Worm (Caenorhabditis elegans) whole organism, mixed stage, embryonic: Measurements from ENCODE around the gene pxl-1.

ENCODE experiments used
- M03D4.4 ChIP-seq: sonication (generic microtip); optimal IDR thresholded peaks from 2 replicates; lab custom pipeline; 2017; ENCODE audit warnings: mild to moderate bottlenecking, missing genetic modification characterization, missing compliant biosample characterization
- bed-3 ChIP-seq: fragments of 200-800 bp; sonication (Bioruptor generic); optimal IDR thresholded peaks from 3 replicates; lab custom pipeline; 2018; ENCODE audit warnings: mild to moderate bottlenecking, missing genetic modification characterization, moderate library complexity, missing compliant biosample characterization
- blmp-1 ChIP-seq: fragments of 150-350 bp; optimal IDR thresholded peaks from 2 replicates; lab custom pipeline; 2014; ENCODE audit warnings: missing biosample characterization, missing genetic modification characterization
- ceh-39 ChIP-seq: fragments of 150-350 bp; optimal IDR thresholded peaks from 2 replicates; lab custom pipeline; 2014; ENCODE audit warnings: missing biosample characterization, missing genetic modification characterization
- ceh-43 ChIP-seq: fragments of 200-800 bp; sonication (Bioruptor generic); optimal IDR thresholded peaks from 2 replicates; lab custom pipeline; 2018; ENCODE audit warnings: mild to moderate bottlenecking, missing genetic modification characterization, moderate library complexity, missing compliant biosample characterization
- ceh-83 ChIP-seq: fragments of 200-800 bp; sonication (Bioruptor generic); optimal IDR thresholded peaks from 2 replicates; lab custom pipeline; 2018; ENCODE audit warnings: mild to moderate bottlenecking, missing genetic modification characterization, missing compliant biosample characterization
- ces-1 ChIP-seq: fragments of 150-350 bp; optimal IDR thresholded peaks from 2 replicates; lab custom pipeline; 2014; ENCODE audit warnings: missing biosample characterization, missing genetic modification reagents, missing genetic modification characterization
- elt-1 ChIP-seq: sonication (generic microtip); optimal IDR thresholded peaks from 2 replicates; lab custom pipeline; 2017; ENCODE audit warnings: missing genetic modification characterization, mild to moderate bottlenecking, missing compliant biosample characterization, antibody characterized with exemption, moderate library complexity, borderline replicate concordance; ENCODE audit not compliant: insufficient read depth
- elt-3 ChIP-seq: fragments of 150-350 bp; optimal IDR thresholded peaks from 2 replicates; lab custom pipeline; 2014; ENCODE audit warnings: missing biosample characterization, missing genetic modification characterization
- flh-1 ChIP-seq: fragments of 200-800 bp; sonication (Bioruptor generic); optimal IDR thresholded peaks from 2 replicates; lab custom pipeline; 2018; ENCODE audit warnings: mild to moderate bottlenecking, missing genetic modification characterization, moderate library complexity, missing compliant biosample characterization
- hlh-1 ChIP-seq: fragments of 150-350 bp; optimal IDR thresholded peaks from 2 replicates; lab custom pipeline; 2014; ENCODE audit warnings: missing biosample characterization, missing genetic modification reagents, missing genetic modification characterization
- lin-13 ChIP-seq: fragments of 150-350 bp; optimal IDR thresholded peaks from 2 replicates; lab custom pipeline; 2014; ENCODE audit warnings: missing biosample characterization, missing genetic modification characterization
- lin-32 ChIP-seq: fragments of 200-800 bp; sonication (Bioruptor generic); optimal IDR thresholded peaks from 2 replicates; lab custom pipeline; 2018; ENCODE audit warnings: mild to moderate bottlenecking, missing genetic modification characterization, missing compliant biosample characterization
- lsy-2 ChIP-seq: fragments of 150-350 bp; optimal IDR thresholded peaks from 2 replicates; lab custom pipeline; 2014; ENCODE audit warnings: missing biosample characterization, missing genetic modification characterization
- mab-5 ChIP-seq: fragments of 150-350 bp; optimal IDR thresholded peaks from 2 replicates; lab custom pipeline; 2014; ENCODE audit warnings: missing biosample characterization, missing genetic modification characterization
- mep-1 ChIP-seq: fragments of 150-350 bp; optimal IDR thresholded peaks from 2 replicates; lab custom pipeline; 2017; ENCODE audit warnings: missing biosample characterization, missing genetic modification reagents, missing genetic modification characterization, inconsistent platforms
- mls-2 ChIP-seq: sonication (generic microtip); optimal IDR thresholded peaks from 2 replicates; lab custom pipeline; 2016; ENCODE audit warnings: mild to moderate bottlenecking, missing genetic modification characterization, moderate library complexity, missing compliant biosample characterization
- nhr-2 ChIP-seq: fragments of 150-350 bp; optimal IDR thresholded peaks from 2 replicates; lab custom pipeline; 2014; ENCODE audit warnings: missing biosample characterization, missing genetic modification characterization
- nhr-28 ChIP-seq: fragments of 150-350 bp; optimal IDR thresholded peaks from 2 replicates; lab custom pipeline; 2014; ENCODE audit warnings: missing biosample characterization, missing genetic modification characterization
- nhr-76 ChIP-seq: sonication (generic microtip); optimal IDR thresholded peaks from 2 replicates; lab custom pipeline; 2017; ENCODE audit warnings: missing biosample characterization, missing genetic modification characterization
- pha-4 ChIP-seq: fragments of 150-350 bp; optimal IDR thresholded peaks from 2 replicates; lab custom pipeline; 2018; ENCODE audit warnings: missing biosample characterization, missing genetic modification reagents, missing genetic modification characterization
- sem-2 ChIP-seq: fragments of 200-800 bp; sonication (Bioruptor generic); optimal IDR thresholded peaks from 2 replicates; lab custom pipeline; 2018; ENCODE audit warnings: mild to moderate bottlenecking, missing genetic modification characterization, missing compliant biosample characterization
- snpc-4 ChIP-seq: fragments of 150-350 bp; optimal IDR thresholded peaks from 2 replicates; lab custom pipeline; 2014; ENCODE audit warnings: missing biosample characterization, missing genetic modification characterization
- sptf-1 ChIP-seq: sonication (generic microtip); optimal IDR thresholded peaks from 2 replicates; lab custom pipeline; 2017; ENCODE audit warnings: mild to moderate bottlenecking, missing genetic modification characterization, moderate library complexity, missing compliant biosample characterization
- tbx-8 ChIP-seq: fragments of 200-800 bp; sonication (Bioruptor generic); optimal IDR thresholded peaks from 2 replicates; lab custom pipeline; 2018; ENCODE audit warnings: mild to moderate bottlenecking, missing genetic modification characterization, moderate library complexity, missing compliant biosample characterization
- unc-120 ChIP-seq: sonication (generic microtip); optimal IDR thresholded peaks from 2 replicates; lab custom pipeline; 2017; ENCODE audit warnings: missing genetic modification characterization, missing compliant biosample characterization; ENCODE audit not compliant: poor library complexity, severe bottlenecking
- unc-39 ChIP-seq: fragments of 150-350 bp; optimal IDR thresholded peaks from 2 replicates; lab custom pipeline; 2014; ENCODE audit warnings: missing biosample characterization, missing genetic modification characterization
- unc-62 ChIP-seq: fragments of 150-350 bp; optimal IDR thresholded peaks from 2 replicates; lab custom pipeline; 2014; ENCODE audit warnings: missing biosample characterization, missing genetic modification reagents, missing genetic modification characterization
- zip-8 ChIP-seq: fragments of 150-350 bp; optimal IDR thresholded peaks from 2 replicates; lab custom pipeline; 2014; ENCODE audit warnings: missing biosample characterization, missing genetic modification characterization
- ztf-11 ChIP-seq: fragments of 150-350 bp; optimal IDR thresholded peaks from 2 replicates; lab custom pipeline; 2014; ENCODE audit warnings: missing biosample characterization, missing genetic modification characterization

The pxl-1 gene

DNA sequence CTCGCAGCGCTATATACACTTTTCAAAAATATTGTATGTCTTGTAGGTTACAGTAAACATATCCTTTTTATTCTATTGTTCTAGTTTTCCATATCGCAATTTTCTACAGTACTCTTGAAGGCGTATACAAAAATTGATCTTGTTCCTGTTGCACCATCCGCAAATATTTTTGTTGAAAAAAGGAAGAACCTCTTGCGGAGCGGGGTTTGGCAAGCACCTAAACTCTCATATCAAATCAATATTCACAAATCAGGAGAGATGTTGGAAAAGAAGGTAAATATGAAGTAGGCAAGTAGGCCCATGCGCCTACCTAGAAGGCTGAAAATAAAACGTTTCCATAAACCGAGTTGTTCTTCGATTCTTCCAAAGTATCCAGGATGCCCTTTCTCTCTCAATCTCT lies 11.8 kb downstream of the pxl-1 start, which contains the start of gene C28H8.5:
TSS of gene C28H8.5 (plus strand) at position 301 of the 400 bp plus-strand sequence.
- TF ChIP-seq nhr-2 (tag; lab: Kevin White, UChicago) (no peak), nhr-28 (tag; lab: Kevin White, UChicago) (no peak), elt-3 (no peak), blmp-1 (tag; lab: Kevin White, UChicago) (no peak), hlh-1 (tag; lab: Kevin White, UChicago) (no peak), unc-62 (no peak), lsy-2 (tag; lab: Kevin White, UChicago) (no peak), zip-8 (tag; lab: Kevin White, UChicago) (no peak), ceh-43 (no peak), unc-120 (tag; lab: Kevin White, UChicago) (no peak), nhr-76 (no peak), flh-1 (GFP tag; lab: Kevin White, UChicago) (no peak), lin-13 (tag; lab: Kevin White, UChicago) (no peak), lin-32 (GFP tag; lab: Kevin White, UChicago) (no peak)

DNA sequence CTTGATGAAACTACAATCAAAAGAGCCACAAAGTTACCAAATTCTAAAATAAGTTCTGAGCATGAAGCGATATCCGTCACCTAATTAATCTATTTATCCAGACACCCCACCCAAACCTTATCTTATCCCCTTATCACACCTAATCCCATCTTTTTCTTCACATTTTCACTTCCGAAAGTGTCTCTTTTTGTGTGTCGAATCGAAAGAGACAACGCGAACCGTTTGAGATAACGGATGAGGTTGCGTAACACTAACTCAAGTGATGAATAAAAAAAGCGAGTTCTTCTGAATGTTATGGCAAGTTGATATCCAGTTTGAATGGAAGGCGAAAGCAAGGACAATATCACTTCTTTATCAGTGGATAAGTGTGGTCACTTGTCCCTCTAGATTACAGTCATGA lies 12.3 kb downstream of the pxl-1 start:
- TF ChIP-seq ceh-83 (no peak), ceh-43 (no peak), pha-4 (tag; lab: Kevin White, UChicago) (no peak), unc-39 (tag; lab: Kevin White, UChicago) (no peak), mep-1 (tag; lab: Kevin White, UChicago) (no peak), tbx-8 (no peak), unc-120 (tag; lab: Kevin White, UChicago) (no peak), snpc-4 (tag; lab: Kevin White, UChicago) (no peak), M03D4.4 (no peak), sem-2 (no peak), mab-5 (tag; lab: Kevin White, UChicago) (no peak), elt-1 (tag; lab: Kevin White, UChicago) (no peak), nhr-76 (no peak), mls-2 (tag; lab: Kevin White, UChicago) (no peak), ceh-39 (tag; lab: Kevin White, UChicago) (no peak), ces-1 (no peak), lsy-2 (tag; lab: Kevin White, UChicago) (no peak), nhr-28 (tag; lab: Kevin White, UChicago) (no peak)

- TF ChIP-seq sptf-1 (tag; lab: Kevin White, UChicago) (no peak), nhr-28 (tag; lab: Kevin White, UChicago) (no peak), nhr-2 (tag; lab: Kevin White, UChicago) (no peak), mab-5 (tag; lab: Kevin White, UChicago) (no peak), sem-2 (no peak), lin-13 (tag; lab: Kevin White, UChicago) (no peak), unc-39 (tag; lab: Kevin White, UChicago) (no peak), elt-1 (tag; lab: Kevin White, UChicago) (no peak), lin-32 (GFP tag; lab: Kevin White, UChicago) (no peak), tbx-8 (no peak), bed-3 (GFP tag; lab: Kevin White, UChicago) (no peak), ceh-83 (no peak)
Measured at ce11 chrIII:5882823-5883222, 13.0 kb downstream of the pxl-1 start, which contains the start of gene F01F1.14. TSS of gene F01F1.14 (minus strand) at chrIII:5882923.

DNA sequence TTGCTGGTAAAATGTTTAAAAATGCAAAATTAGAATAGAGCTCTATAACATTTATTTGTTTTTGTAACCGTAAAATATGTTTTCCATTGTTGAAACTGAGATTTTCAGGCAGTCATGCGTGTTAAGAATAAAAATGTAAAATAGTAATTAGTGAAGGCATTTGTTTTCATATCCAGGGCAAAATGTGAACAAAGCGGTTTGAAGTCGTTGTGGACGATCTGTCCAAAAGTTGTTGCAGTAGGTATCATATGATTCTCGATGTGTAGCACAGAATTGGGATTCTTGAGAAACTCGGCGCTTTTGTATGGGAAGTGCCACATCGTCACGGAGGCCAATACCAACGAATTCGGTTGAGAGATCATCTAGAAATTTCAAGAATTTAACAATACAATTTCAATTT lies 13.5 kb downstream of the pxl-1 start:
- no peak for TF ChIP-seq bed-3 (GFP tag; lab: Kevin White, UChicago)
- no peak for TF ChIP-seq M03D4.4
- TF ChIP-seq ztf-11 (tag; lab: Kevin White, UChicago) = no peak
- no peak for TF ChIP-seq nhr-28 (tag; lab: Kevin White, UChicago)
- TF ChIP-seq ceh-43 = no peak

ce11 chrIII:5879291-5879968 lies 16.4 kb downstream of the pxl-1 start, which contains the start of gene hpo-10:
TSS of gene hpo-10 (plus strand) at chrIII:5879489.
- peak; percentile 31 for TF ChIP-seq ces-1
- TF ChIP-seq elt-3 = no peak
- TF ChIP-seq ceh-39 (tag; lab: Kevin White, UChicago) = peak; percentile 52
